Worm (Caenorhabditis elegans) whole organism, young adult: ENCODE measurements around the gene dhs-28.

Source experiments
- B0019.2 ChIP-seq: fragments of 200-800 bp; sonication (Bioruptor generic); conservative IDR thresholded peaks from 2 replicates; pipeline ENCODE4 v1.3.6; 2022; ENCODE audit warnings: missing genetic modification reagents, missing genetic modification characterization, missing compliant biosample characterization
- B0035.1 ChIP-seq: sonication (generic microtip); optimal IDR thresholded peaks from 2 replicates; lab custom pipeline; 2016; ENCODE audit warnings: missing genetic modification characterization, mild to moderate bottlenecking, missing compliant biosample characterization, missing genotype, missing genetic modification reagents
- C06A6.2 ChIP-seq: fragments of 200-800 bp; sonication (Bioruptor generic); conservative IDR thresholded peaks from 2 replicates; pipeline ENCODE4 v1.3.6; 2022; ENCODE audit warnings: missing genetic modification characterization, missing compliant biosample characterization
- C17E4.6 ChIP-seq: fragments of 200-800 bp; sonication (Bioruptor generic); IDR thresholded peaks from 2 replicates; pipeline ENCODE4 v1.3.6; 2022; ENCODE audit warnings: missing genetic modification reagents, missing genetic modification characterization, missing compliant biosample characterization
- F23B12.7 ChIP-seq: sonication (generic microtip); optimal IDR thresholded peaks from 2 replicates; lab custom pipeline; 2017; ENCODE audit warnings: missing genetic modification characterization, mild to moderate bottlenecking, missing compliant biosample characterization, antibody characterized with exemption, moderate library complexity; ENCODE audit not compliant: insufficient read depth
- F37B4.10 ChIP-seq: fragments of 200-800 bp; sonication (Bioruptor generic); IDR thresholded peaks from 2 replicates; pipeline ENCODE4 v1.3.6; 2022; ENCODE audit warnings: missing genetic modification characterization, missing compliant biosample characterization
- K12H6.12 ChIP-seq: fragments of 200-800 bp; sonication (Bioruptor generic); optimal IDR thresholded peaks from 2 replicates; lab custom pipeline; 2018; ENCODE audit warnings: mild to moderate bottlenecking, missing genetic modification characterization, missing compliant biosample characterization
- T07F8.4 ChIP-seq: sonication (generic microtip); optimal IDR thresholded peaks from 2 replicates; lab custom pipeline; 2016; ENCODE audit warnings: mild to moderate bottlenecking, missing genetic modification characterization, moderate library complexity, missing compliant biosample characterization
- Y95B8A.8 ChIP-seq: fragments of 200-800 bp; sonication (Bioruptor generic); IDR thresholded peaks from 2 replicates; pipeline ENCODE4 v1.3.6; 2022; ENCODE audit warnings: missing genetic modification reagents, missing genetic modification characterization, missing compliant biosample characterization
- ZK185.1 ChIP-seq: sonication (generic microtip); optimal IDR thresholded peaks from 2 replicates; lab custom pipeline; 2016; ENCODE audit warnings: mild to moderate bottlenecking, missing genetic modification characterization, missing compliant biosample characterization; ENCODE audit not compliant: poor library complexity, severe bottlenecking
- akir-1 ChIP-seq: fragments of 200-800 bp; sonication (Bioruptor generic); optimal IDR thresholded peaks from 2 replicates; lab custom pipeline; 2018; ENCODE audit warnings: mild to moderate bottlenecking, missing genetic modification characterization, moderate library complexity, missing compliant biosample characterization
- aptf-2 ChIP-seq: fragments of 200-800 bp; sonication (Bioruptor generic); conservative IDR thresholded peaks from 2 replicates; pipeline ENCODE4 v1.3.6; 2022; ENCODE audit warnings: missing genetic modification reagents, missing genetic modification characterization, missing compliant biosample characterization
- bed-2 ChIP-seq: fragments of 200-800 bp; sonication (Bioruptor generic); IDR thresholded peaks from 2 replicates; pipeline ENCODE4 v1.3.6; 2022; ENCODE audit warnings: missing genetic modification reagents, missing genetic modification characterization, missing compliant biosample characterization
- cebp-2 ChIP-seq: fragments of 200-800 bp; sonication (Bioruptor generic); IDR thresholded peaks from 2 replicates; pipeline ENCODE4 v1.3.6; 2022; ENCODE audit warnings: missing genetic modification characterization, missing compliant biosample characterization
- ceh-100 ChIP-seq: fragments of 200-800 bp; sonication (Bioruptor generic); IDR thresholded peaks from 2 replicates; pipeline ENCODE4 v1.3.6; 2022; ENCODE audit warnings: missing genetic modification reagents, missing genetic modification characterization, missing compliant biosample characterization
- ceh-27 ChIP-seq: fragments of 200-800 bp; sonication (Bioruptor generic); optimal IDR thresholded peaks from 2 replicates; lab custom pipeline; 2018; ENCODE audit warnings: mild to moderate bottlenecking, missing genetic modification characterization, moderate library complexity, missing compliant biosample characterization
- ceh-79 ChIP-seq: sonication (generic microtip); optimal IDR thresholded peaks from 2 replicates; lab custom pipeline; 2017; ENCODE audit warnings: mild to moderate bottlenecking, missing genetic modification characterization, missing compliant biosample characterization
- dpff-1 ChIP-seq: sonication (generic microtip); optimal IDR thresholded peaks from 2 replicates; lab custom pipeline; 2017; ENCODE audit warnings: mild to moderate bottlenecking, missing genetic modification characterization, missing compliant biosample characterization
- egl-44 ChIP-seq: fragments of 200-800 bp; sonication (Bioruptor generic); IDR thresholded peaks from 2 replicates; pipeline ENCODE4 v1.3.6; 2022; ENCODE audit warnings: missing genetic modification reagents, missing genetic modification characterization, missing compliant biosample characterization
- ekl-4 ChIP-seq: fragments of 200-800 bp; sonication (Bioruptor generic); IDR thresholded peaks from 2 replicates; pipeline ENCODE4 v1.3.6; 2022; ENCODE audit warnings: missing genetic modification reagents, missing genetic modification characterization, missing compliant biosample characterization
- ets-4 ChIP-seq: fragments of 200-800 bp; sonication (Bioruptor generic); optimal IDR thresholded peaks from 2 replicates; lab custom pipeline; 2018; ENCODE audit warnings: mild to moderate bottlenecking, missing genetic modification characterization, missing compliant biosample characterization
- gei-17 ChIP-seq: fragments of 200-800 bp; sonication (Bioruptor generic); optimal IDR thresholded peaks from 2 replicates; lab custom pipeline; 2018; ENCODE audit warnings: mild to moderate bottlenecking, missing genetic modification characterization, missing compliant biosample characterization
- lin-26 ChIP-seq: fragments of 200-800 bp; sonication (Bioruptor generic); IDR thresholded peaks from 2 replicates; pipeline ENCODE4 v1.3.6; 2022; ENCODE audit warnings: missing genetic modification reagents, missing genetic modification characterization, missing compliant biosample characterization
- lsl-1 ChIP-seq: fragments of 200-800 bp; sonication (Bioruptor generic); optimal IDR thresholded peaks from 2 replicates; lab custom pipeline; 2018; ENCODE audit warnings: mild to moderate bottlenecking, missing genetic modification characterization, moderate library complexity, missing compliant biosample characterization
- madf-10 ChIP-seq: sonication (generic microtip); optimal IDR thresholded peaks from 2 replicates; lab custom pipeline; 2016; ENCODE audit warnings: mild to moderate bottlenecking, missing genetic modification characterization, missing compliant biosample characterization
- mel-28 ChIP-seq: sonication (generic microtip); optimal IDR thresholded peaks from 2 replicates; lab custom pipeline; 2016; ENCODE audit warnings: borderline replicate concordance, mild to moderate bottlenecking, missing genetic modification characterization, missing compliant biosample characterization
- mxl-1 ChIP-seq: sonication (generic microtip); optimal IDR thresholded peaks from 2 replicates; lab custom pipeline; 2016; ENCODE audit warnings: missing genetic modification characterization, missing compliant biosample characterization
- nfya-1 ChIP-seq: sonication (generic microtip); optimal IDR thresholded peaks from 2 replicates; lab custom pipeline; 2017; ENCODE audit warnings: antibody characterized with exemption, missing compliant biosample characterization, missing genetic modification characterization, borderline replicate concordance; ENCODE audit not compliant: insufficient read depth
- nhr-179 ChIP-seq: sonication (generic microtip); optimal IDR thresholded peaks from 2 replicates; lab custom pipeline; 2016; ENCODE audit warnings: mild to moderate bottlenecking, missing genetic modification characterization, missing compliant biosample characterization
- nhr-90 ChIP-seq: sonication (generic microtip); optimal IDR thresholded peaks from 2 replicates; lab custom pipeline; 2016; ENCODE audit warnings: missing genotype, mild to moderate bottlenecking, missing genetic modification characterization, missing compliant biosample characterization
- pha-4 ChIP-seq: fragments of 150-350 bp; sonication (generic microtip); optimal IDR thresholded peaks from 2 replicates; lab custom pipeline; 2014; ENCODE audit warnings: missing biosample characterization, missing genetic modification reagents, missing genetic modification characterization
- repo-1 ChIP-seq: sonication (generic microtip); optimal IDR thresholded peaks from 2 replicates; lab custom pipeline; 2017; ENCODE audit warnings: mild to moderate bottlenecking, missing genetic modification characterization, missing compliant biosample characterization
- snpc-1.3 ChIP-seq: sonication (generic microtip); optimal IDR thresholded peaks from 2 replicates; lab custom pipeline; 2017; ENCODE audit warnings: missing genetic modification characterization, mild to moderate bottlenecking, missing compliant biosample characterization, antibody characterized with exemption, moderate library complexity, missing genotype, missing genetic modification reagents; ENCODE audit not compliant: insufficient read depth
- snpc-4 ChIP-seq, 5 experiments: fragments of 150-350 bp in 1 of 5; sonication (generic microtip) in 4 of 5; optimal IDR thresholded peaks; 2 replicates each; lab custom pipeline; 2014 to 2018; ENCODE audit warnings: missing genetic modification characterization in 5 of 5, missing biosample characterization in 3 of 5, antibody characterized with exemption in 2 of 5, mild to moderate bottlenecking in 2 of 5, missing compliant biosample characterization in 2 of 5, missing genotype in 2 of 5, moderate library complexity in 2 of 5, missing genetic modification reagents in 1 of 5
- unc-130 ChIP-seq: sonication (generic microtip); optimal IDR thresholded peaks from 2 replicates; lab custom pipeline; 2016; ENCODE audit warnings: missing genetic modification reagents, missing genetic modification characterization, missing compliant biosample characterization
- ztf-28 ChIP-seq: fragments of 200-800 bp; sonication (Bioruptor generic); IDR thresholded peaks from 2 replicates; pipeline ENCODE4 v1.3.6; 2022; ENCODE audit warnings: missing genetic modification reagents, missing genetic modification characterization, missing compliant biosample characterization
- ztf-3 ChIP-seq: fragments of 200-800 bp; sonication (Bioruptor generic); optimal IDR thresholded peaks from 2 replicates; lab custom pipeline; 2018; ENCODE audit warnings: mild to moderate bottlenecking, missing genetic modification characterization, missing compliant biosample characterization

The dhs-28 gene

DNA sequence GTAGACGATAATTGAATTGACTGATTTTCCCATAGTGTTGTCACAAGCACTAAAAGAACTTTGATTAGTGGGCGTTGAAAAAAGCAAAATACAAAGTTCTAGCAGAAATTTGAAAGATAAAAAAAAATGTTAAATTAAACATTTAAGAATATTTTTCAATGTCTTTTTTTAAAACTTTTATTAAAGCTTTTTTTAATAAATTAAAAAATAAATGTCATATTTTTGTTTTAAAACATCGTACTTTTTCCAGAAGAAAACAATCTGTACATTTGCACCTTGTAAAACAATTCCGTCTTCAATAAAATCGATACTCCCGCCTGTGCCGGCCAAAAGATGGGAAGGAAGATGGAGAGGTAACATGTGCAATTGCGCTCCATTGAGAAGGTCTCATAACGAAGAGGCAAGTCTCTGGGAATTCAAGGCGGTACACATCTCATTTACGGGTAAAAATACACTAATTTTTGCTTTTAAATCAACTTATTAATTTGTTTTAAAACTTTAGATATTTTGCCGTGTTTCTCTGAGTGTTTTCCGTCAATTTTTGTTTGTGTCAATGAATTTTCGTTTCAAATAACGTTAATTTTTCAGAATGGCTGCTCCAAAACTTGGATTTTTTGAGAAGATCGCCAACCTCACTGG lies 22.6 kb downstream of the dhs-28 start, which contains the start of the genes glr-6 and asg-2 (continued):
- no peak for TF ChIP-seq lin-26 (GFP tag; lab: Robert Waterston, UW)
- no peak for TF ChIP-seq bed-2
- TF ChIP-seq repo-1 = no peak
- peak; percentile 60 for TF ChIP-seq K12H6.12
- no peak for TF ChIP-seq mel-28
- peak; percentile 50 for TF ChIP-seq F23B12.7 (tag; lab: Kevin White, UChicago)
- TF ChIP-seq B0019.2 (GFP tag; lab: Robert Waterston, UW) = no peak
- TF ChIP-seq ZK185.1 = peak; percentile 66
- peak; percentile 56 for TF ChIP-seq ceh-27 (GFP tag; lab: Kevin White, UChicago)
- no peak for TF ChIP-seq ceh-79
- TF ChIP-seq lsl-1 (GFP tag; lab: Kevin White, UChicago) = no peak
- no peak for TF ChIP-seq nhr-90 (tag; lab: Kevin White, UChicago)
- TF ChIP-seq dpff-1 (tag; lab: Kevin White, UChicago) = no peak
- peak; percentile 67; the same call in 1 of the 2 replicates for TF ChIP-seq aptf-2 (GFP tag; lab: Robert Waterston, UW)
- no peak for TF ChIP-seq C17E4.6 (GFP tag; lab: Robert Waterston, UW)
- TF ChIP-seq T07F8.4 (tag; lab: Kevin White, UChicago) = no peak
- TF ChIP-seq B0035.1 = no peak
- no peak for TF ChIP-seq ekl-4 (GFP tag; lab: Robert Waterston, UW)
- 0 out of 2 replicates have a peak, but pooled peaks have one; percentile 22 for TF ChIP-seq egl-44 (GFP tag; lab: Robert Waterston, UW)
- TF ChIP-seq nhr-179 = no peak
- TF ChIP-seq cebp-2 (GFP tag; lab: Robert Waterston, UW) = no peak
- no peak for TF ChIP-seq ztf-28 (GFP tag; lab: Robert Waterston, UW)
- TF ChIP-seq ztf-3 (GFP tag; lab: Kevin White, UChicago) = no peak
- TF ChIP-seq C06A6.2 (GFP tag; lab: Robert Waterston, UW) = no peak
- TF ChIP-seq pha-4 (tag; lab: Kevin White, UChicago) = peak; percentile 7
- no peak for TF ChIP-seq snpc-4 (GFP tag; optimal IDR thresholded peaks at IDR 0.05; lab: Kevin White, UChicago)
- peak in 1 of 4 experiments; percentile 8 for TF ChIP-seq snpc-4 (tag; optimal IDR thresholded peaks at IDR 0.05; lab: Kevin White, UChicago)
- TF ChIP-seq mxl-1 (tag; lab: Kevin White, UChicago) = no peak
- TF ChIP-seq F37B4.10 (GFP tag; lab: Robert Waterston, UW) = no peak
- no peak for TF ChIP-seq ceh-100 (GFP tag; lab: Robert Waterston, UW)
- no peak for TF ChIP-seq nfya-1 (tag; lab: Kevin White, UChicago)
- peak; percentile 40 for TF ChIP-seq madf-10 (tag; lab: Kevin White, UChicago)
- no peak for TF ChIP-seq ets-4 (GFP tag; lab: Kevin White, UChicago)

DNA sequence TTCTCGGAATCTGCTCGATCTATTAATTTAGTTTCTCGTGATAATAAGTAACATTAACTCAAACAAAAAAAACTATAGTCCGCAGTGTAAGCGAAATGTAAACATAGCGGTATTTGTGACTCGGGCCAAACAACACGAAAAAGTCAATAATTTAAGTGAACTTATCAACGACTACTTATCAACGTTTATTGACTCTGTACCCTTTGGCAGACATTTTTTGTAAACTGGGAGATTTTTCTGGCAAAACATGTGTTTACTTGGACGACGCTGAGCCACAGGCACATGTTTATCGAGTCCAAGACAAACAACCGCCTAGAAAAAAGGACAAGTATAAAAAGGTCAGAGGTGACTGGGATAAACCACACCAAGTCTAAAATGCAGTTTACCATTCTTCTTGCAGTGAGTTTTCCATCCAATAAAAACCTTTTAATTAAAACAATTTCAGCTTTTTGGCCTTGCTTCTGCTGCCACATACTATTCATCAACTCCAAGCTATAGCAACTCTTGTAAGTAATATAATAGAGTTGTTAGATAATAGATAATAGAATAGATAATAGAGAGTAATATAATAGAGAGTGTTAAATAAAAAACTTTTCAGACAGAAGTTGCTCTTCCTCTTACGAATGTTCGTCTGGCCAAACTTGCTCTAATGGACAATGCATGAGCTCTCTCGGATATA lies 26.3 kb downstream of the dhs-28 start, which contains the start of gene C53B7.3:
Gene C53B7.3 (plus strand): TSS at position 362 of the 679 bp plus-strand sequence.
- TF ChIP-seq akir-1 (GFP tag; lab: Kevin White, UChicago) (no peak), C06A6.2 (GFP tag; lab: Robert Waterston, UW) (no peak), gei-17 (GFP tag; lab: Kevin White, UChicago) (no peak), Y95B8A.8 (no peak), nhr-90 (tag; lab: Kevin White, UChicago) (no peak), ets-4 (GFP tag; lab: Kevin White, UChicago) (no peak), snpc-1.3 (no peak), unc-130 (GFP tag; lab: Kevin White, UChicago) (no peak)
